Fruit fly (Drosophila melanogaster) whole organism, embryonic: Measurements from ENCODE around the gene Pgd.

Experiments used
- Antp ChIP-seq: fragments of 200-800 bp; sonication (Bioruptor generic); optimal IDR thresholded peaks from 3 replicates; lab custom pipeline; 2016; ENCODE audit warnings: missing biosample characterization, missing genetic modification characterization
- B-H1 ChIP-seq: fragments of 200-800 bp; sonication (Bioruptor generic); IDR thresholded peaks from 3 replicates; pipeline ENCODE4 v1.3.6; 2022; ENCODE audit warnings: missing biosample characterization, missing genetic modification characterization
- Bteb2 ChIP-seq: fragments of 200-800 bp; sonication (Bioruptor generic); optimal IDR thresholded peaks from 2 replicates; lab custom pipeline; 2016; ENCODE audit warnings: missing biosample characterization, missing genetic modification characterization
- CG10267 ChIP-seq: fragments of 200-800 bp; sonication (Bioruptor generic); optimal IDR thresholded peaks from 2 replicates; lab custom pipeline; 2018; ENCODE audit warnings: missing biosample characterization, mild to moderate bottlenecking, missing genetic modification characterization, moderate library complexity
- CG11695 ChIP-seq: fragments of 200-800 bp; sonication (Bioruptor generic); IDR thresholded peaks from 3 replicates; pipeline ENCODE4 v1.3.6; 2022; ENCODE audit warnings: missing biosample characterization, missing genetic modification characterization
- CG14667 ChIP-seq: fragments of 200-800 bp; sonication (Bioruptor generic); IDR thresholded peaks from 2 replicates; pipeline ENCODE4 v1.3.6; 2022; ENCODE audit warnings: missing biosample characterization, missing genetic modification characterization
- CG14710 ChIP-seq: fragments of 200-800 bp; sonication (Bioruptor generic); optimal IDR thresholded peaks from 3 replicates; lab custom pipeline; 2019; ENCODE audit warnings: missing biosample characterization, mild to moderate bottlenecking, missing genetic modification characterization, moderate library complexity
- CG1603 ChIP-seq: fragments of 200-800 bp; sonication (Bioruptor generic); optimal IDR thresholded peaks from 2 replicates; lab custom pipeline; 2019; ENCODE audit warnings: missing biosample characterization, mild to moderate bottlenecking, missing genetic modification characterization, moderate library complexity
- CG17359 ChIP-seq: fragments of 200-800 bp; sonication (Bioruptor generic); optimal IDR thresholded peaks from 3 replicates; lab custom pipeline; 2018; ENCODE audit warnings: missing biosample characterization, mild to moderate bottlenecking, missing genetic modification characterization, moderate library complexity
- CG17568 ChIP-seq: fragments of 200-800 bp; sonication (Bioruptor generic); optimal IDR thresholded peaks from 2 replicates; lab custom pipeline; 2018; ENCODE audit warnings: missing biosample characterization, mild to moderate bottlenecking, missing genetic modification characterization, moderate library complexity
- CG17612 ChIP-seq: fragments of 200-800 bp; sonication (Bioruptor generic); IDR thresholded peaks from 2 replicates; pipeline ENCODE4 v1.3.6; 2022; ENCODE audit warnings: missing biosample characterization, missing genetic modification characterization
- CG18262 ChIP-seq: fragments of 200-800 bp; optimal IDR thresholded peaks from 3 replicates; lab custom pipeline; 2019; ENCODE audit warnings: missing biosample characterization, mild to moderate bottlenecking, missing genetic modification characterization, moderate library complexity
- CG30020 ChIP-seq: fragments of 200-800 bp; optimal IDR thresholded peaks from 2 replicates; lab custom pipeline; 2019; ENCODE audit warnings: missing biosample characterization, mild to moderate bottlenecking, missing genetic modification characterization, moderate library complexity
- CG33213 ChIP-seq: fragments of 200-800 bp; sonication (Bioruptor generic); optimal IDR thresholded peaks from 3 replicates; lab custom pipeline; 2016; ENCODE audit warnings: missing biosample characterization, missing genetic modification characterization
- CG33557 ChIP-seq: fragments of 200-800 bp; sonication (Bioruptor generic); optimal IDR thresholded peaks from 2 replicates; lab custom pipeline; 2019; ENCODE audit warnings: missing biosample characterization, mild to moderate bottlenecking, missing genetic modification characterization, moderate library complexity
- CG3838 ChIP-seq: fragments of 200-800 bp; sonication (Bioruptor generic); optimal IDR thresholded peaks from 3 replicates; lab custom pipeline; 2016; ENCODE audit warnings: missing biosample characterization, missing genetic modification characterization
- CG6689 ChIP-seq: fragments of 200-800 bp; sonication (Bioruptor generic); IDR thresholded peaks from 2 replicates; pipeline ENCODE4 v1.3.6; 2022; ENCODE audit warnings: missing biosample characterization, missing genetic modification characterization
- CG7372 ChIP-seq: fragments of 200-800 bp; sonication (Bioruptor generic); IDR thresholded peaks from 2 replicates; pipeline ENCODE4 v1.3.6; 2022; ENCODE audit warnings: missing biosample characterization, missing genetic modification characterization
- CG8281 ChIP-seq: fragments of 200-800 bp; sonication (Bioruptor generic); optimal IDR thresholded peaks from 2 replicates; lab custom pipeline; 2018; ENCODE audit warnings: missing biosample characterization, mild to moderate bottlenecking, missing genetic modification characterization, moderate library complexity
- CrebB ChIP-seq: fragments of 200-800 bp; sonication (Bioruptor generic); optimal IDR thresholded peaks from 3 replicates; lab custom pipeline; 2018; ENCODE audit warnings: missing biosample characterization, mild to moderate bottlenecking, missing genetic modification characterization
- D19A ChIP-seq: fragments of 200-800 bp; optimal IDR thresholded peaks from 3 replicates; lab custom pipeline; 2019; ENCODE audit warnings: missing biosample characterization, mild to moderate bottlenecking, missing genetic modification characterization, moderate library complexity
- Ets65A ChIP-seq: fragments of 200-800 bp; sonication (Bioruptor generic); peaks from one replicate; lab custom pipeline; 2016; ENCODE audit warnings: missing biosample characterization, missing genetic modification characterization
- HLH3B ChIP-seq: fragments of 200-800 bp; sonication (Bioruptor generic); IDR thresholded peaks from 2 replicates; pipeline ENCODE4 v1.3.6; 2022; ENCODE audit warnings: missing biosample characterization, missing genetic modification characterization
- Lpt ChIP-seq: fragments of >200 bp; optimal IDR thresholded peaks from 2 replicates; lab custom pipeline; 2018; ENCODE audit warnings: missing biosample characterization, missing genetic modification characterization
- Nf-YA ChIP-seq: fragments of 200-800 bp; sonication (Bioruptor generic); IDR thresholded peaks from 2 replicates; pipeline ENCODE4 v1.3.6; 2022; ENCODE audit warnings: missing biosample characterization, missing genetic modification characterization
- Nf-YB ChIP-seq: fragments of 200-800 bp; sonication (Bioruptor generic); optimal IDR thresholded peaks from 3 replicates; lab custom pipeline; 2019; ENCODE audit warnings: missing biosample characterization, mild to moderate bottlenecking, missing genetic modification characterization, moderate library complexity
- NfI ChIP-seq: fragments of 200-800 bp; sonication (Bioruptor generic); optimal IDR thresholded peaks from 3 replicates; lab custom pipeline; 2018; ENCODE audit warnings: missing biosample characterization, mild to moderate bottlenecking, missing genetic modification characterization, moderate library complexity
- Poxn ChIP-seq: fragments of 200-800 bp; sonication (Bioruptor generic); IDR thresholded peaks from 2 replicates; pipeline ENCODE4 v1.3.6; 2022; ENCODE audit warnings: missing biosample characterization, missing genetic modification characterization
- Scr ChIP-seq: fragments of 200-800 bp; sonication (Bioruptor generic); IDR thresholded peaks from 2 replicates; pipeline ENCODE4 v1.3.6; 2022; ENCODE audit warnings: missing biosample characterization, missing genetic modification characterization; ENCODE audit not compliant: partially characterized antibody
- Spps ChIP-seq: fragments of 200-800 bp; sonication (Bioruptor generic); optimal IDR thresholded peaks from 2 replicates; lab custom pipeline; 2018; ENCODE audit warnings: missing biosample characterization, mild to moderate bottlenecking, missing genetic modification characterization
- bcd ChIP-seq: fragments of 200-800 bp; sonication (Bioruptor generic); optimal IDR thresholded peaks from 2 replicates; lab custom pipeline; 2017; ENCODE audit warnings: missing biosample characterization, mild to moderate bottlenecking, missing genetic modification characterization
- croc ChIP-seq: fragments of 200-800 bp; sonication (Bioruptor generic); conservative IDR thresholded peaks from 3 replicates; pipeline ENCODE4 v1.3.6; 2022; ENCODE audit warnings: missing biosample characterization, missing genetic modification characterization
- da ChIP-seq: fragments of 200-800 bp; sonication (Bioruptor generic); optimal IDR thresholded peaks from 2 replicates; lab custom pipeline; 2016; ENCODE audit warnings: missing biosample characterization, missing genetic modification characterization
- danr ChIP-seq: fragments of 200-800 bp; sonication (Bioruptor generic); IDR thresholded peaks from 2 replicates; pipeline ENCODE4 v1.3.6; 2022; ENCODE audit warnings: missing biosample characterization, missing genetic modification characterization
- dati ChIP-seq: fragments of 200-800 bp; sonication (Bioruptor generic); IDR thresholded peaks from 2 replicates; pipeline ENCODE4 v1.3.6; 2022; ENCODE audit warnings: missing biosample characterization, missing genetic modification characterization
- exex ChIP-seq: fragments of 200-800 bp; sonication (Bioruptor generic); optimal IDR thresholded peaks from 4 replicates; lab custom pipeline; 2018; ENCODE audit warnings: missing biosample characterization, mild to moderate bottlenecking, missing genetic modification characterization, moderate library complexity
- ftz-f1 ChIP-seq: fragments of 200-800 bp; sonication (Bioruptor generic); optimal IDR thresholded peaks from 2 replicates; lab custom pipeline; 2016; ENCODE audit warnings: missing biosample characterization, missing genetic modification characterization
- gfzf ChIP-seq: fragments of 200-800 bp; sonication (Bioruptor generic); optimal IDR thresholded peaks from 2 replicates; lab custom pipeline; 2016; ENCODE audit warnings: missing biosample characterization, mild to moderate bottlenecking, missing genetic modification characterization, moderate library complexity
- hbn ChIP-seq: fragments of 200-800 bp; sonication (Bioruptor generic); IDR thresholded peaks from 2 replicates; pipeline ENCODE4 v1.3.6; 2022; ENCODE audit warnings: missing biosample characterization, missing genetic modification characterization; ENCODE audit not compliant: partially characterized antibody
- hkb ChIP-seq, 2 experiments: fragments of 200-800 bp in 1 of 2; fragments of >200 bp in 1 of 2; sonication (Bioruptor generic) in 1 of 2; IDR thresholded peaks in 1 of 2; optimal IDR thresholded peaks in 1 of 2; 2 replicates each; pipeline versions ENCODE4 v1.3.6 to Lab custom; 2017 to 2022; ENCODE audit warnings: missing biosample characterization in 1 of 2, missing genetic modification characterization in 1 of 2
- lola ChIP-seq, 3 experiments: fragments of >200 bp in 2 of 3; fragments of 200-800 bp in 1 of 3; sonication (Bioruptor generic) in 1 of 3; optimal IDR thresholded peaks; 2 replicates each; lab custom pipeline; 2017 to 2019; ENCODE audit warnings: missing biosample characterization in 3 of 3, missing genetic modification characterization in 3 of 3, mild to moderate bottlenecking in 1 of 3, moderate library complexity in 1 of 3
- org-1 ChIP-seq: fragments of 200-800 bp; sonication (Bioruptor generic); optimal IDR thresholded peaks from 2 replicates; lab custom pipeline; 2017; ENCODE audit warnings: missing biosample characterization, missing genetic modification characterization
- prd ChIP-seq, 3 experiments: fragments of >200 bp in 2 of 3; fragments of 200-800 bp in 1 of 3; sonication (Bioruptor generic) in 1 of 3; optimal IDR thresholded peaks in 2 of 3; IDR thresholded peaks in 1 of 3; 2 replicates in 2 of 3; 3 replicates in 1 of 3; pipeline versions ENCODE4 v1.3.6 to Lab custom; 2017 to 2022; ENCODE audit warnings: missing biosample characterization in 1 of 3, missing genetic modification characterization in 1 of 3
- seq ChIP-seq: fragments of 200-800 bp; sonication (Bioruptor generic); IDR thresholded peaks from 2 replicates; pipeline ENCODE4 v1.3.6; 2022; ENCODE audit warnings: missing biosample characterization, missing genetic modification characterization
- sna ChIP-seq: fragments of 200-800 bp; sonication (Bioruptor generic); IDR thresholded peaks from 2 replicates; pipeline ENCODE4 v1.3.6; 2022; ENCODE audit warnings: missing biosample characterization, missing genetic modification characterization; ENCODE audit not compliant: partially characterized antibody
- vnd ChIP-seq: fragments of 200-800 bp; sonication (Bioruptor generic); IDR thresholded peaks from 3 replicates; pipeline ENCODE4 v1.3.6; 2022; ENCODE audit warnings: missing biosample characterization, missing genetic modification characterization; ENCODE audit not compliant: partially characterized antibody

Pgd gene

dm6 chrX:2123013-2123964 is 21.6 kb upstream of the Pgd start, which contains the start of gene ph-d (continued):
- peak; percentile 53 for TF ChIP-seq CG17359 (tag; lab: Kevin White, UChicago)
- TF ChIP-seq Spps (tag; lab: Kevin White, UChicago) = no peak
- TF ChIP-seq NfI (GFP tag; lab: Kevin White, UChicago) = peak; percentile 31
- TF ChIP-seq org-1 (GFP tag; lab: Kevin White, UChicago) = no peak
- no peak for TF ChIP-seq Antp (GFP tag; lab: Kevin White, UChicago)
- no peak for TF ChIP-seq CG8281
- peak; percentile 30 for TF ChIP-seq exex
- peak; percentile 29 for TF ChIP-seq CG14710 (tag; lab: Kevin White, UChicago)
- no peak for TF ChIP-seq hbn (GFP tag; lab: Robert Waterston, UW)
- TF ChIP-seq CG18262 = peak; percentile 59
- TF ChIP-seq Ets65A (GFP tag; lab: Kevin White, UChicago) = no peak
- TF ChIP-seq CG11695 = peak; percentile 36; the same call in 1 of the 3 replicates
- no peak for TF ChIP-seq sna (GFP tag; lab: Robert Waterston, UW)
- peak; percentile 14 for TF ChIP-seq CG1603 (tag; lab: Kevin White, UChicago)
- no peak for TF ChIP-seq da (GFP tag; lab: Kevin White, UChicago)
- TF ChIP-seq CG7372 (GFP tag; lab: Robert Waterston, UW) = no peak
- TF ChIP-seq CG17612 (GFP tag; lab: Robert Waterston, UW) = no peak
- TF ChIP-seq lola (GFP tag; optimal IDR thresholded peaks at IDR 0.05; lab: Kevin White, UChicago) = peak in 1 of 3 experiments; percentile 58
- peak; percentile 95 for TF ChIP-seq Nf-YB
- TF ChIP-seq Lpt (GFP tag; lab: Kevin White, UChicago) = peak; percentile 87
- TF ChIP-seq croc = no peak; the same call in 2 of the 3 replicates
- 0 out of 2 replicates have a peak, but pooled peaks have one; percentile 26 for TF ChIP-seq CG6689 (GFP tag; lab: Robert Waterston, UW)
- TF ChIP-seq prd (optimal IDR thresholded peaks at IDR 0.05; lab: Kevin White, UChicago) = no peak
- TF ChIP-seq prd (GFP tag; IDR thresholded peaks at IDR 0.05; lab: Robert Waterston, UW) = peak; percentile 46; the same call in 2 of the 3 replicates
- peak; percentile 10; the same call in 1 of the 3 replicates for TF ChIP-seq B-H1 (GFP tag; lab: Robert Waterston, UW)
- TF ChIP-seq CG33213 (GFP tag; lab: Kevin White, UChicago) = peak; percentile 27
- TF ChIP-seq danr (GFP tag; lab: Robert Waterston, UW) = no peak
- TF ChIP-seq Poxn (GFP tag; lab: Robert Waterston, UW) = no peak
- TF ChIP-seq CG10267 (tag; lab: Kevin White, UChicago) = peak; percentile 54
- peak; percentile 80 for TF ChIP-seq seq
- TF ChIP-seq HLH3B (GFP tag; lab: Robert Waterston, UW) = peak; percentile 42; the same call in 1 of the 2 replicates
- TF ChIP-seq CrebB = no peak
- TF ChIP-seq vnd = no peak
- peak; percentile 19 for TF ChIP-seq bcd (GFP tag; lab: Kevin White, UChicago)
- TF ChIP-seq CG30020 (tag; lab: Kevin White, UChicago) = no peak
- peak; percentile 41 for TF ChIP-seq CG33557 (GFP tag; lab: Kevin White, UChicago)
- TF ChIP-seq Nf-YA = no peak
- peak; percentile 25; the same call in 1 of the 2 replicates for TF ChIP-seq CG14667 (GFP tag; lab: Robert Waterston, UW)
- TF ChIP-seq CG17568 (GFP tag; lab: Kevin White, UChicago) = peak; percentile 46
- no peak for TF ChIP-seq CG3838
- no peak for TF ChIP-seq dati (GFP tag; lab: Robert Waterston, UW)
- TF ChIP-seq hkb (optimal IDR thresholded peaks at IDR 0.05; lab: Kevin White, UChicago) = no peak
- TF ChIP-seq hkb (GFP tag; IDR thresholded peaks at IDR 0.05; lab: Robert Waterston, UW) = peak; percentile 60
- TF ChIP-seq Bteb2 (GFP tag; lab: Kevin White, UChicago) = no peak
- TF ChIP-seq ftz-f1 (GFP tag; lab: Kevin White, UChicago) = peak; percentile 47
- no peak for TF ChIP-seq Scr (GFP tag; lab: Robert Waterston, UW)
- TF ChIP-seq D19A (tag; lab: Kevin White, UChicago) = peak; percentile 99
- TF ChIP-seq gfzf (GFP tag; lab: Kevin White, UChicago) = no peak
